Worm (Caenorhabditis elegans) whole organism, L4 larva: Measurements from ENCODE around the gene spi-1.

Experiments
- nhr-77 ChIP-seq: fragments of 150-350 bp; optimal IDR thresholded peaks from 2 replicates; lab custom pipeline; 2014; ENCODE audit warnings: missing biosample characterization, missing genetic modification characterization
- skn-1 ChIP-seq: fragments of 150-350 bp; optimal IDR thresholded peaks from 2 replicates; lab custom pipeline; 2014; ENCODE audit warnings: missing biosample characterization, missing genetic modification characterization

ce11 chrII:7542952-7543351, 46.9 kb downstream of the spi-1 start:
- TF ChIP-seq skn-1 (tag; lab: Kevin White, UChicago) (no peak), nhr-77 (tag; lab: Kevin White, UChicago) (no peak)
